Worm (Caenorhabditis elegans): ENCODE data around the gene F35E12.6.

Gene F35E12.6

ce11 chrV:13694103-13694502, 41.9 kb downstream of the F35E12.6 start:
- TF ChIP-seq ceh-82 (tag; optimal IDR thresholded peaks at IDR 0.05) (no peak), jun-1 (tag; optimal IDR thresholded peaks at IDR 0.05) (no peak), ceh-9 (tag; optimal IDR thresholded peaks at IDR 0.05) (no peak), nhr-11 (tag; optimal IDR thresholded peaks at IDR 0.05) (no peak), nhr-28 (tag; optimal IDR thresholded peaks at IDR 0.05) (no peak), ztf-4 (tag; optimal IDR thresholded peaks at IDR 0.05) (no peak), nhr-12 (tag; optimal IDR thresholded peaks at IDR 0.05) (no peak), pqm-1 (tag; optimal IDR thresholded peaks at IDR 0.05) (no peak), zag-1 (tag; optimal IDR thresholded peaks at IDR 0.05) (no peak)

DNA sequence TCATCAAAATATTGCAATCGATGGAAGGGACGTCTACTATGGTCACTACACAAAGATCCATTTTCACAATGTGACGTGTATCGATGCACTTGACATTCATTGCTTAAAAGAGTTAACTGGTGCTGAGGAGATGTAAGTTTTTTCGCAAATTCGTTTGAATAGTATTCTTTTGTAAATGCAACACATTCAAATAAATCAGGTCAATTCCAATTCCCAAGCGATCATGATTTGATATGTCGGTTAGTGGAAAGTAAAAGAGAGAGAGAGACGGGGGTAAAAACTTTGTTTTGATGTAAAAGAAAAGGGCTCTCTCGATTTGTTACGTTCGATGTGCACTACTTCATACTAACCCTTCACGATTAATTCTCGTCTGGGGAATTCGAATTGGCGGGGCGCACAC, 45.8 kb downstream of the F35E12.6 start:
- TF ChIP-seq elt-3 (tag; optimal IDR thresholded peaks at IDR 0.05), result no peak
- TF ChIP-seq lsy-12 (tag; optimal IDR thresholded peaks at IDR 0.05), result no peak
- TF ChIP-seq nhr-67 (tag; optimal IDR thresholded peaks at IDR 0.05), result no peak
- peak; percentile 25 for TF ChIP-seq lin-39 (tag; optimal IDR thresholded peaks at IDR 0.05)
- no peak for TF ChIP-seq fkh-2 (tag; optimal IDR thresholded peaks at IDR 0.05)
- no peak for TF ChIP-seq ceh-9 (tag; optimal IDR thresholded peaks at IDR 0.05)
- TF ChIP-seq ztf-11 (tag; optimal IDR thresholded peaks at IDR 0.05), result no peak
- TF ChIP-seq mml-1 (tag; optimal IDR thresholded peaks at IDR 0.05), result no peak

- TF ChIP-seq nhr-11 (tag; optimal IDR thresholded peaks at IDR 0.05) (no peak), nfya-1 (tag; optimal IDR thresholded peaks at IDR 0.05; ENCODE audit: insufficient read depth) (no peak), ceh-28 (tag; optimal IDR thresholded peaks at IDR 0.05) (no peak), zag-1 (tag; optimal IDR thresholded peaks at IDR 0.05) (no peak), lsy-12 (tag; optimal IDR thresholded peaks at IDR 0.05) (no peak), unc-62 (GFP tag; optimal IDR thresholded peaks at IDR 0.05) (no peak), nhr-23 (tag; optimal IDR thresholded peaks at IDR 0.05) (no peak), skn-1 (tag; optimal IDR thresholded peaks at IDR 0.05) (no peak), nhr-77 (tag; optimal IDR thresholded peaks at IDR 0.05) (no peak), jun-1 (tag; optimal IDR thresholded peaks at IDR 0.05) (no peak), aly-2 (tag; optimal IDR thresholded peaks at IDR 0.05) (no peak)
These were observed 46.5 kb downstream of the F35E12.6 start, which contains the start of gene T01D3.1 for ce11 chrV:13689592-13689991. T01D3.1 (plus strand) TSS chrV:13689892.

DNA sequence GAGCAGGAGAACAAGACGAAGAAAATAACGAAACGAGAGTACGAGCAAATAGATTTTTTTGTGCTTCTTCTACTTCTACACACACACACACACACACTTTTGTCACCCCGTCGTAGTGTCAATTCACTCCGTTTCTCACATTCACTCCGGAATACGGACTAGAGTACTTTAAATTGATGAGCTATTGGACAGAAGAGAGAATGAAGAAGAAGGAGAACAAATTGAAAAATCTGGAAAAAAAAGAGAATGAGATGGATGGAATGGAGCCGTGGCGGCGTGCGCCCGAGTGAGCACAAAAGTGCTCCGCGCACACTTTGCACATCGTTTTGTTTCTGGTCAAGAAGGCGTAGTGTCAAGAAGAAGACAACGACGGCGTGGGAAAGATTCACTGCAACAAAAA, 48.5 kb downstream of the F35E12.6 start:
- TF ChIP-seq egl-5 (tag; optimal IDR thresholded peaks at IDR 0.05) (no peak), nhr-237 (tag; optimal IDR thresholded peaks at IDR 0.05) (no peak), jun-1 (tag; optimal IDR thresholded peaks at IDR 0.05) (no peak), nhr-43 (tag; optimal IDR thresholded peaks at IDR 0.05; ENCODE audit: poor library complexity, severe bottlenecking) (no peak)

ce11 chrV:13686513-13686912, 49.5 kb downstream of the F35E12.6 start:
- no peak for TF ChIP-seq fkh-2 (tag; optimal IDR thresholded peaks at IDR 0.05)
- TF ChIP-seq eor-1 (tag; optimal IDR thresholded peaks at IDR 0.05), result no peak
- no peak for TF ChIP-seq elt-1 (tag; optimal IDR thresholded peaks at IDR 0.05)
- TF ChIP-seq fkh-10 (GFP tag; optimal IDR thresholded peaks at IDR 0.05), result peak; percentile 64
